Worm (Caenorhabditis elegans) whole organism, L1 larva: ENCODE data around the gene C06E1.1.
A peak's percentile ranks its signal among the peaks of the same experiment; 100 is the strongest.

ENCODE experiments used
- C34B4.2 ChIP-seq: sonication (generic microtip); optimal IDR thresholded peaks from 2 replicates; lab custom pipeline; 2017; ENCODE audit warnings: mild to moderate bottlenecking, missing genetic modification characterization, missing compliant biosample characterization
- Y116A8C.19 ChIP-seq: sonication (generic microtip); optimal IDR thresholded peaks from 2 replicates; lab custom pipeline; 2016; ENCODE audit warnings: missing compliant biosample characterization, missing genetic modification characterization, borderline replicate concordance
- alr-1 ChIP-seq: fragments of 200-800 bp; sonication (Bioruptor generic); optimal IDR thresholded peaks from 2 replicates; lab custom pipeline; 2018; ENCODE audit warnings: borderline replicate concordance, mild to moderate bottlenecking, missing genetic modification characterization, missing compliant biosample characterization
- aly-2 ChIP-seq: fragments of 150-350 bp; optimal IDR thresholded peaks from 2 replicates; lab custom pipeline; 2014; ENCODE audit warnings: missing biosample characterization, missing genetic modification characterization
- ama-1 ChIP-seq: fragments of 150-350 bp; optimal IDR thresholded peaks from 2 replicates; lab custom pipeline; 2014
- ceh-8 ChIP-seq: fragments of 200-800 bp; sonication (Bioruptor generic); optimal IDR thresholded peaks from 2 replicates; lab custom pipeline; 2018; ENCODE audit warnings: mild to moderate bottlenecking, missing genetic modification characterization, moderate library complexity, missing compliant biosample characterization
- ces-1 ChIP-seq: fragments of 150-350 bp; optimal IDR thresholded peaks from 2 replicates; lab custom pipeline; 2014; ENCODE audit warnings: missing biosample characterization, missing genetic modification reagents, missing genetic modification characterization
- dsc-1 ChIP-seq: sonication (generic microtip); optimal IDR thresholded peaks from 2 replicates; lab custom pipeline; 2016; ENCODE audit warnings: mild to moderate bottlenecking, missing genetic modification characterization, missing compliant biosample characterization
- efl-1 ChIP-seq, 4 experiments: fragments of 150-350 bp; optimal IDR thresholded peaks in 3 of 4; peaks in 1 of 4; 1 replicate in 1 of 4; 2 replicates in 3 of 4; lab custom pipeline; 2014; ENCODE audit warnings: missing biosample characterization in 2 of 4, missing genetic modification characterization in 2 of 4, missing genetic modification reagents in 2 of 4
- efl-3 ChIP-seq: fragments of 200-800 bp; sonication (Bioruptor generic); optimal IDR thresholded peaks from 2 replicates; lab custom pipeline; 2018; ENCODE audit warnings: mild to moderate bottlenecking, missing genetic modification characterization, missing compliant biosample characterization
- egl-13 ChIP-seq: sonication (generic microtip); optimal IDR thresholded peaks from 2 replicates; lab custom pipeline; 2016; ENCODE audit warnings: missing genotype, missing genetic modification reagents, missing genetic modification characterization, missing compliant biosample characterization
- egl-27 ChIP-seq, 2 experiments: fragments of 150-350 bp in 1 of 2; sonication (generic microtip); optimal IDR thresholded peaks; 3 replicates each; lab custom pipeline; 2017 to 2018; ENCODE audit warnings: missing biosample characterization in 2 of 2, missing genetic modification characterization in 2 of 2, missing genetic modification reagents in 2 of 2
- elt-3 ChIP-seq, 6 experiments: fragments of 150-350 bp in 1 of 6; sonication (generic microtip); optimal IDR thresholded peaks; 2 replicates each; lab custom pipeline; 2017 to 2018; ENCODE audit warnings: missing biosample characterization in 6 of 6, missing genetic modification characterization in 6 of 6, inconsistent platforms in 1 of 6
- fkh-4 ChIP-seq: sonication (generic microtip); optimal IDR thresholded peaks from 2 replicates; lab custom pipeline; 2016; ENCODE audit warnings: missing compliant biosample characterization, missing genetic modification characterization, borderline replicate concordance
- fos-1 ChIP-seq: fragments of 150-350 bp; optimal IDR thresholded peaks from 2 replicates; lab custom pipeline; 2014; ENCODE audit warnings: missing biosample characterization, missing genetic modification characterization
- grh-1 ChIP-seq: fragments of 200-800 bp; sonication (Bioruptor generic); IDR thresholded peaks from 2 replicates; pipeline ENCODE4 v1.3.6; 2022; ENCODE audit warnings: missing genetic modification reagents, missing genetic modification characterization, missing compliant biosample characterization
- hlh-17 ChIP-seq: fragments of 200-800 bp; sonication (Bioruptor generic); optimal IDR thresholded peaks from 2 replicates; lab custom pipeline; 2018; ENCODE audit warnings: missing genetic modification characterization, mild to moderate bottlenecking, missing compliant biosample characterization, moderate library complexity, borderline replicate concordance
- hlh-4 ChIP-seq: sonication (generic microtip); optimal IDR thresholded peaks from 2 replicates; lab custom pipeline; 2016; ENCODE audit warnings: mild to moderate bottlenecking, missing genetic modification characterization, missing compliant biosample characterization
- hpl-2 ChIP-seq: fragments of 150-350 bp; optimal IDR thresholded peaks from 2 replicates; lab custom pipeline; 2014; ENCODE audit warnings: missing biosample characterization, missing genetic modification reagents, missing genetic modification characterization
- irx-1 ChIP-seq: sonication (generic microtip); optimal IDR thresholded peaks from 2 replicates; lab custom pipeline; 2016; ENCODE audit warnings: missing genetic modification characterization, missing compliant biosample characterization
- jun-1 ChIP-seq: fragments of 150-350 bp; optimal IDR thresholded peaks from 2 replicates; lab custom pipeline; 2014; ENCODE audit warnings: missing biosample characterization, missing genetic modification reagents, missing genetic modification characterization
- lin-13 ChIP-seq: fragments of 150-350 bp; optimal IDR thresholded peaks from 2 replicates; lab custom pipeline; 2014; ENCODE audit warnings: missing biosample characterization, missing genetic modification reagents, missing genetic modification characterization
- lin-14 ChIP-seq: fragments of 200-800 bp; sonication (Bioruptor generic); optimal IDR thresholded peaks from 2 replicates; lab custom pipeline; 2018; ENCODE audit warnings: mild to moderate bottlenecking, missing genetic modification characterization, moderate library complexity, missing compliant biosample characterization
- lin-35 ChIP-seq, 2 experiments: fragments of 150-350 bp; optimal IDR thresholded peaks; 2 replicates each; lab custom pipeline; 2014; ENCODE audit warnings: missing biosample characterization in 2 of 2, missing genetic modification characterization in 2 of 2, missing genetic modification reagents in 2 of 2
- lsy-2 ChIP-seq, 2 experiments: fragments of 150-350 bp; optimal IDR thresholded peaks; 2 replicates each; lab custom pipeline; 2014; ENCODE audit warnings: missing biosample characterization in 2 of 2, missing genetic modification characterization in 2 of 2
- mdl-1 ChIP-seq, 2 experiments: fragments of 150-350 bp; optimal IDR thresholded peaks; 2 replicates each; lab custom pipeline; 2014 to 2017; ENCODE audit warnings: missing biosample characterization in 2 of 2, missing genetic modification characterization in 2 of 2, inconsistent platforms in 1 of 2
- nhr-12 ChIP-seq: sonication (generic microtip); optimal IDR thresholded peaks from 2 replicates; lab custom pipeline; 2017; ENCODE audit warnings: missing biosample characterization, missing genetic modification characterization
- nhr-19 ChIP-seq: fragments of 200-800 bp; sonication (Bioruptor generic); conservative IDR thresholded peaks from 2 replicates; pipeline ENCODE4 v1.3.6; 2022; ENCODE audit warnings: missing genetic modification characterization, missing compliant biosample characterization
- nhr-20 ChIP-seq: sonication (generic microtip); optimal IDR thresholded peaks from 2 replicates; lab custom pipeline; 2016; ENCODE audit warnings: mild to moderate bottlenecking, missing genetic modification characterization, missing compliant biosample characterization
- nhr-237 ChIP-seq: fragments of 150-350 bp; optimal IDR thresholded peaks from 2 replicates; lab custom pipeline; 2014; ENCODE audit warnings: missing biosample characterization, missing genetic modification characterization
- nhr-28 ChIP-seq: fragments of 150-350 bp; optimal IDR thresholded peaks from 2 replicates; lab custom pipeline; 2014; ENCODE audit warnings: missing biosample characterization, missing genetic modification characterization
- nhr-47 ChIP-seq: sonication (generic microtip); optimal IDR thresholded peaks from 2 replicates; lab custom pipeline; 2016; ENCODE audit warnings: mild to moderate bottlenecking, missing genetic modification characterization, moderate library complexity, missing compliant biosample characterization
- nhr-71 ChIP-seq: sonication (generic microtip); optimal IDR thresholded peaks from 2 replicates; lab custom pipeline; 2016; ENCODE audit warnings: mild to moderate bottlenecking, missing genetic modification characterization, moderate library complexity, missing compliant biosample characterization
- nhr-76 ChIP-seq: sonication (generic microtip); optimal IDR thresholded peaks from 2 replicates; lab custom pipeline; 2017; ENCODE audit warnings: missing biosample characterization, missing genetic modification characterization
- nhr-85 ChIP-seq: sonication (generic microtip); peaks from one replicate; lab custom pipeline; 2016; ENCODE audit warnings: missing genetic modification characterization, inconsistent platforms, missing compliant biosample characterization
- pag-3 ChIP-seq: sonication (generic microtip); optimal IDR thresholded peaks from 2 replicates; lab custom pipeline; 2017; ENCODE audit warnings: missing genetic modification characterization, mild to moderate bottlenecking, missing compliant biosample characterization, antibody characterized with exemption, borderline replicate concordance; ENCODE audit not compliant: insufficient read depth
- pax-3 ChIP-seq: fragments of 200-800 bp; sonication (Bioruptor generic); optimal IDR thresholded peaks from 2 replicates; lab custom pipeline; 2018; ENCODE audit warnings: mild to moderate bottlenecking, missing genetic modification characterization, moderate library complexity, missing compliant biosample characterization
- snpc-4 ChIP-seq: fragments of 150-350 bp; optimal IDR thresholded peaks from 2 replicates; lab custom pipeline; 2014; ENCODE audit warnings: missing biosample characterization, missing genetic modification characterization
- snu-23 ChIP-seq: sonication (generic microtip); optimal IDR thresholded peaks from 2 replicates; lab custom pipeline; 2016; ENCODE audit warnings: missing genetic modification characterization, missing compliant biosample characterization
- sox-4 ChIP-seq: sonication (generic microtip); optimal IDR thresholded peaks from 2 replicates; lab custom pipeline; 2016; ENCODE audit warnings: missing genetic modification characterization, missing compliant biosample characterization
- tbx-2 ChIP-seq: sonication (generic microtip); optimal IDR thresholded peaks from 2 replicates; lab custom pipeline; 2016; ENCODE audit warnings: missing genetic modification characterization, missing compliant biosample characterization
- tlp-1 ChIP-seq: fragments of 150-350 bp; optimal IDR thresholded peaks from 2 replicates; lab custom pipeline; 2014; ENCODE audit warnings: missing biosample characterization, missing genetic modification characterization
- unc-86 ChIP-seq: sonication (generic microtip); optimal IDR thresholded peaks from 2 replicates; lab custom pipeline; 2016; ENCODE audit warnings: missing genetic modification characterization, missing compliant biosample characterization
- vab-15 ChIP-seq: sonication (generic microtip); optimal IDR thresholded peaks from 2 replicates; lab custom pipeline; 2017; ENCODE audit warnings: missing genotype, mild to moderate bottlenecking, missing genetic modification characterization, missing compliant biosample characterization
- xbp-1 ChIP-seq: sonication (generic microtip); optimal IDR thresholded peaks from 2 replicates; lab custom pipeline; 2016; ENCODE audit warnings: missing genetic modification characterization, missing compliant biosample characterization
- zag-1 ChIP-seq: fragments of 150-350 bp; optimal IDR thresholded peaks from 2 replicates; lab custom pipeline; 2014; ENCODE audit warnings: missing biosample characterization, missing genetic modification characterization

The C06E1.1 gene

ce11 chrIII:8654400-8654980 lies 48.9 kb downstream of the C06E1.1 start (continued):
- TF ChIP-seq pag-3 (tag; lab: Kevin White, UChicago) (peak; percentile 11), nhr-12 (tag; lab: Kevin White, UChicago) (no peak), nhr-237 (tag; lab: Kevin White, UChicago) (no peak), lin-14 (GFP tag; lab: Kevin White, UChicago) (peak; percentile 37), fos-1 (tag; lab: Kevin White, UChicago) (no peak), nhr-47 (no peak), ces-1 (GFP tag; lab: Kevin White, UChicago) (no peak), lin-13 (GFP tag; lab: Kevin White, UChicago) (no peak), ceh-8 (no peak), grh-1 (no peak)

DNA sequence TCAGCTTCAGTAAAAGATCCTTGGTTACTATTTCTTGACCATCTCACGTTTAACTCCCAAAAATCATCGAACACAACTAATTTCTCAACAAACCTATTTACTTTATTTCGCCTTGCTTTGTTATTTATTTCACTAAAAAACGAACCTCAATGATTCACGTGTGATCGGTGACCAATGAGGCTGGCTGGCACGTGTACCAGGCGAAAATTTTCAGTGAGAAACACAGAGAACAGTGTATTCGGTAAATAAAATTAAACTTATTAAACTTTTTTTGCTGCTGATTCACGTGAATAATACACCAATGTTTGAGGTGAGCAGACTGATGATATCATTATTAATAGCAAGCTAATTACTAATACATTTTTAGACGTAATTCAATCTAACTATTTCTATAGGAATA lies 49.8 kb downstream of the C06E1.1 start:
- no peak for TF ChIP-seq egl-27 (tag; optimal IDR thresholded peaks at IDR 0.05; lab: Kevin White, UChicago)
- no peak for TF ChIP-seq fkh-4
- TF ChIP-seq hpl-2 (GFP tag; lab: Kevin White, UChicago) = no peak
- peak; percentile 73 for TF ChIP-seq nhr-85 (tag; lab: Kevin White, UChicago)
- no peak for TF ChIP-seq grh-1
- TF ChIP-seq hlh-4 = no peak
- TF ChIP-seq nhr-19 = peak; percentile 24; the same call in 1 of the 2 replicates
- TF ChIP-seq nhr-76 (tag; lab: Kevin White, UChicago) = no peak
- TF ChIP-seq lin-14 (GFP tag; lab: Kevin White, UChicago) = peak; percentile 23
- TF ChIP-seq ama-1 = no peak
- peak; percentile 51 for TF ChIP-seq nhr-71 (tag; lab: Kevin White, UChicago)
- no peak for TF ChIP-seq egl-13
- peak in 1 of 2 experiments; percentile 2 for TF ChIP-seq mdl-1 (tag; optimal IDR thresholded peaks at IDR 0.05; lab: Kevin White, UChicago)
- TF ChIP-seq snu-23 (GFP tag; lab: Kevin White, UChicago) = peak; percentile 40
- TF ChIP-seq snpc-4 (tag; lab: Kevin White, UChicago) = no peak
- TF ChIP-seq elt-3 (tag; optimal IDR thresholded peaks at IDR 0.05; lab: Kevin White, UChicago) = peak in 1 of 6 experiments; percentile 38
- TF ChIP-seq unc-86 (tag; lab: Kevin White, UChicago) = no peak
- TF ChIP-seq hlh-17 = no peak
- peak; percentile 5 for TF ChIP-seq tbx-2
- TF ChIP-seq ceh-8 = peak; percentile 56
- no peak for TF ChIP-seq pax-3
- TF ChIP-seq efl-1 (optimal IDR thresholded peaks at IDR 0.05; lab: Kevin White, UChicago) = no peak
- peak in 1 of 2 experiments; percentile 22 for TF ChIP-seq efl-1 (GFP tag; optimal IDR thresholded peaks at IDR 0.05 in 1 of 2; lab: Kevin White, UChicago)
- TF ChIP-seq nhr-20 = peak; percentile 60
- no peak for TF ChIP-seq Y116A8C.19 (tag; lab: Kevin White, UChicago)

- no peak for TF ChIP-seq zag-1 (tag; lab: Kevin White, UChicago)
- TF ChIP-seq xbp-1 (tag; lab: Kevin White, UChicago) = no peak
- TF ChIP-seq ceh-8 = no peak
- peak; percentile 3 for TF ChIP-seq lin-14 (GFP tag; lab: Kevin White, UChicago)
- peak; percentile 1 for TF ChIP-seq snu-23 (GFP tag; lab: Kevin White, UChicago)
- no peak for TF ChIP-seq lin-35 (GFP tag; optimal IDR thresholded peaks at IDR 0.05; lab: Kevin White, UChicago)
- TF ChIP-seq nhr-85 (tag; lab: Kevin White, UChicago) = peak; percentile 70
- TF ChIP-seq aly-2 (tag; lab: Kevin White, UChicago) = no peak
- TF ChIP-seq vab-15 = no peak
- TF ChIP-seq sox-4 (tag; lab: Kevin White, UChicago) = no peak
- no peak for TF ChIP-seq lsy-2 (tag; optimal IDR thresholded peaks at IDR 0.05; lab: Kevin White, UChicago)
- TF ChIP-seq nhr-76 (tag; lab: Kevin White, UChicago) = no peak
- TF ChIP-seq unc-86 (tag; lab: Kevin White, UChicago) = no peak
- no peak for TF ChIP-seq irx-1 (tag; lab: Kevin White, UChicago)
- no peak for TF ChIP-seq ama-1
- TF ChIP-seq nhr-28 (tag; lab: Kevin White, UChicago) = no peak
- no peak for TF ChIP-seq fos-1 (tag; lab: Kevin White, UChicago)
- no peak for TF ChIP-seq efl-3 (GFP tag; lab: Kevin White, UChicago)
- no peak for TF ChIP-seq jun-1 (tag; lab: Kevin White, UChicago)
- TF ChIP-seq nhr-19 = peak; percentile 12; the same call in 1 of the 2 replicates
- no peak for TF ChIP-seq snpc-4 (tag; lab: Kevin White, UChicago)
- TF ChIP-seq egl-27 (tag; optimal IDR thresholded peaks at IDR 0.05; lab: Kevin White, UChicago) = no peak
- no peak for TF ChIP-seq hlh-4
- TF ChIP-seq tlp-1 (tag; lab: Kevin White, UChicago) = no peak
- no peak for TF ChIP-seq alr-1 (tag; lab: Kevin White, UChicago)
- TF ChIP-seq dsc-1 (tag; lab: Kevin White, UChicago) = no peak
- TF ChIP-seq tbx-2 = no peak
- no peak for TF ChIP-seq C34B4.2 (tag; lab: Kevin White, UChicago)
- TF ChIP-seq nhr-47 = no peak
These were observed 50.4 kb downstream of the C06E1.1 start for ce11 chrIII:8656055-8656454.
